Worm (Caenorhabditis elegans): Measurements from ENCODE around the gene hadb-1.
A peak's percentile ranks its signal among the peaks of the same experiment; 100 is the strongest.

hadb-1 gene

ce11 chrIII:8712968-8713367, 24.7 kb upstream of the hadb-1 start:
- TF ChIP-seq W03F9.2 (tag; optimal IDR thresholded peaks at IDR 0.05): no peak

ce11 chrIII:8710310-8710709, 22.0 kb upstream of the hadb-1 start, which contains the start of gene B0303.11:
B0303.11 (minus strand) TSS chrIII:8710410.
- no peak for TF ChIP-seq dao-5 (tag; optimal IDR thresholded peaks at IDR 0.05)
- TF ChIP-seq him-1 (tag; optimal IDR thresholded peaks at IDR 0.05): no peak
- no peak for TF ChIP-seq W03F9.2 (tag; optimal IDR thresholded peaks at IDR 0.05)

ce11 chrIII:8709735-8710134, 21.4 kb upstream of the hadb-1 start:
- no peak for TF ChIP-seq dao-5 (tag; optimal IDR thresholded peaks at IDR 0.05)
- no peak for TF ChIP-seq him-1 (tag; optimal IDR thresholded peaks at IDR 0.05)
- TF ChIP-seq W03F9.2 (tag; optimal IDR thresholded peaks at IDR 0.05): no peak

ce11 chrIII:8704765-8705164, 16.5 kb upstream of the hadb-1 start, which contains the start of gene B0303.16:
B0303.16 (plus strand) TSS chrIII:8705065.
- TF ChIP-seq dao-5 (tag; optimal IDR thresholded peaks at IDR 0.05): no peak
- no peak for TF ChIP-seq him-1 (tag; optimal IDR thresholded peaks at IDR 0.05)

ce11 chrIII:8700289-8700957, 12.1 kb upstream of the hadb-1 start, which contains the start of the genes sdz-1 and vps-33.1:
sdz-1 (minus strand) TSS chrIII:8700339.
vps-33.1 (plus strand) TSS chrIII:8700927.
- TF ChIP-seq him-1 (tag; optimal IDR thresholded peaks at IDR 0.05): no peak
- no peak for TF ChIP-seq W03F9.2 (tag; optimal IDR thresholded peaks at IDR 0.05)
- no peak for TF ChIP-seq dao-5 (tag; optimal IDR thresholded peaks at IDR 0.05)

- TF ChIP-seq him-1 (tag; optimal IDR thresholded peaks at IDR 0.05) (no peak), W03F9.2 (tag; optimal IDR thresholded peaks at IDR 0.05) (no peak), dao-5 (tag; optimal IDR thresholded peaks at IDR 0.05) (no peak)
Observed at ce11 chrIII:8697268-8697907, 9.1 kb upstream of the hadb-1 start.

ce11 chrIII:8696680-8697079, 8.4 kb upstream of the hadb-1 start:
- TF ChIP-seq dao-5 (tag; optimal IDR thresholded peaks at IDR 0.05): no peak
- no peak for TF ChIP-seq him-1 (tag; optimal IDR thresholded peaks at IDR 0.05)
- TF ChIP-seq W03F9.2 (tag; optimal IDR thresholded peaks at IDR 0.05): no peak

ce11 chrIII:8693322-8693721, 5.0 kb upstream of the hadb-1 start, which contains the start of gene B0303.7:
B0303.7 (plus strand) TSS chrIII:8693622.
- TF ChIP-seq W03F9.2 (tag; optimal IDR thresholded peaks at IDR 0.05) (no peak), him-1 (tag; optimal IDR thresholded peaks at IDR 0.05) (no peak), dao-5 (tag; optimal IDR thresholded peaks at IDR 0.05) (no peak)

- TF ChIP-seq W03F9.2 (tag; optimal IDR thresholded peaks at IDR 0.05) (peak; percentile 22), dao-5 (tag; optimal IDR thresholded peaks at IDR 0.05) (no peak)
Observed at ce11 chrIII:8689655-8690054, 1.4 kb upstream of the hadb-1 start, which contains the start of gene B0303.4. B0303.4 (plus strand) TSS chrIII:8689850.

- TF ChIP-seq him-1 (tag; optimal IDR thresholded peaks at IDR 0.05) (no peak), W03F9.2 (tag; optimal IDR thresholded peaks at IDR 0.05) (no peak), dao-5 (tag; optimal IDR thresholded peaks at IDR 0.05) (no peak)
Observed at ce11 chrIII:8689143-8689542, 855 bp upstream of the hadb-1 start.

- no peak for TF ChIP-seq W03F9.2 (tag; optimal IDR thresholded peaks at IDR 0.05)
- TF ChIP-seq him-1 (tag; optimal IDR thresholded peaks at IDR 0.05): no peak
- no peak for TF ChIP-seq dao-5 (tag; optimal IDR thresholded peaks at IDR 0.05)
Observed at ce11 chrIII:8685590-8686240, 2.6 kb downstream of the hadb-1 start.

- no peak for TF ChIP-seq dao-5 (tag; optimal IDR thresholded peaks at IDR 0.05)
- TF ChIP-seq him-1 (tag; optimal IDR thresholded peaks at IDR 0.05): no peak
- no peak for TF ChIP-seq W03F9.2 (tag; optimal IDR thresholded peaks at IDR 0.05)
Observed at ce11 chrIII:8684421-8684820, 3.9 kb downstream of the hadb-1 start, which contains the start of gene anmt-1. anmt-1 (plus strand) TSS chrIII:8684808.

ce11 chrIII:8683679-8684263, 4.5 kb downstream of the hadb-1 start, which contains the start of gene fli-1:
fli-1 (minus strand) TSS chrIII:8683736.
- no peak for TF ChIP-seq him-1 (tag; optimal IDR thresholded peaks at IDR 0.05)
- TF ChIP-seq W03F9.2 (tag; optimal IDR thresholded peaks at IDR 0.05): peak; percentile 52

ce11 chrIII:8678371-8678770, 9.9 kb downstream of the hadb-1 start:
- TF ChIP-seq him-1 (tag; optimal IDR thresholded peaks at IDR 0.05) (peak; percentile 75), W03F9.2 (tag; optimal IDR thresholded peaks at IDR 0.05) (peak; percentile 18), dao-5 (tag; optimal IDR thresholded peaks at IDR 0.05) (peak; percentile 61)

Data from whole organism, L4/young adult.